Worm (Caenorhabditis elegans) whole organism, late embryonic: Measurements from ENCODE around the gene nhr-239.

Experiments
- C08G9.2 ChIP-seq: sonication (generic microtip); optimal IDR thresholded peaks from 2 replicates; lab custom pipeline; 2016; ENCODE audit warnings: mild to moderate bottlenecking, missing genetic modification characterization, moderate library complexity, missing compliant biosample characterization
- K02D7.2 ChIP-seq: sonication (generic microtip); optimal IDR thresholded peaks from 2 replicates; lab custom pipeline; 2017; ENCODE audit warnings: mild to moderate bottlenecking, missing genetic modification characterization, missing compliant biosample characterization
- K09A11.1 ChIP-seq: sonication (generic microtip); optimal IDR thresholded peaks from 2 replicates; lab custom pipeline; 2017; ENCODE audit warnings: antibody characterized with exemption, mild to moderate bottlenecking, missing genetic modification characterization, missing compliant biosample characterization; ENCODE audit not compliant: insufficient read depth
- Y22D7AL.16 ChIP-seq: sonication (generic microtip); optimal IDR thresholded peaks from 2 replicates; lab custom pipeline; 2016; ENCODE audit warnings: missing genetic modification characterization, missing compliant biosample characterization
- ahr-1 ChIP-seq: sonication (generic microtip); optimal IDR thresholded peaks from 2 replicates; lab custom pipeline; 2016; ENCODE audit warnings: missing genetic modification characterization, missing compliant biosample characterization
- ceh-14 ChIP-seq: sonication (generic microtip); optimal IDR thresholded peaks from 2 replicates; lab custom pipeline; 2016; ENCODE audit warnings: missing genotype, missing genetic modification characterization, missing compliant biosample characterization
- ceh-18 ChIP-seq: sonication (generic microtip); optimal IDR thresholded peaks from 2 replicates; lab custom pipeline; 2016; ENCODE audit warnings: missing genetic modification characterization, missing compliant biosample characterization
- ceh-19 ChIP-seq: fragments of 200-800 bp; sonication (Bioruptor generic); optimal IDR thresholded peaks from 2 replicates; lab custom pipeline; 2018; ENCODE audit warnings: mild to moderate bottlenecking, missing genetic modification characterization, missing compliant biosample characterization
- ceh-24 ChIP-seq: sonication (generic microtip); optimal IDR thresholded peaks from 2 replicates; lab custom pipeline; 2016; ENCODE audit warnings: mild to moderate bottlenecking, missing genetic modification characterization, missing compliant biosample characterization
- ceh-30 ChIP-seq: fragments of 150-350 bp; optimal IDR thresholded peaks from 2 replicates; lab custom pipeline; 2014; ENCODE audit warnings: missing biosample characterization, missing genetic modification characterization
- ceh-48 ChIP-seq: sonication (generic microtip); optimal IDR thresholded peaks from 2 replicates; lab custom pipeline; 2016; ENCODE audit warnings: missing genetic modification characterization, inconsistent platforms, missing compliant biosample characterization
- che-1 ChIP-seq: sonication (generic microtip); optimal IDR thresholded peaks from 2 replicates; lab custom pipeline; 2016; ENCODE audit warnings: mild to moderate bottlenecking, missing genetic modification characterization, missing compliant biosample characterization
- dmd-4 ChIP-seq: sonication (generic microtip); optimal IDR thresholded peaks from 2 replicates; lab custom pipeline; 2016; ENCODE audit warnings: borderline replicate concordance, missing genetic modification characterization, missing compliant biosample characterization
- dve-1 ChIP-seq: sonication (generic microtip); optimal IDR thresholded peaks from 2 replicates; lab custom pipeline; 2017; ENCODE audit warnings: antibody characterized with exemption, mild to moderate bottlenecking, missing genetic modification characterization, missing compliant biosample characterization
- elt-2 ChIP-seq: sonication (generic microtip); optimal IDR thresholded peaks from 2 replicates; lab custom pipeline; 2016; ENCODE audit warnings: missing genetic modification reagents, missing genetic modification characterization, missing compliant biosample characterization
- eyg-1 ChIP-seq: sonication (generic microtip); optimal IDR thresholded peaks from 2 replicates; lab custom pipeline; 2016; ENCODE audit warnings: missing genotype, missing genetic modification characterization, missing compliant biosample characterization
- fax-1 ChIP-seq: sonication (generic microtip); optimal IDR thresholded peaks from 2 replicates; lab custom pipeline; 2016; ENCODE audit warnings: missing genotype, missing genetic modification characterization, missing compliant biosample characterization
- fkh-10 ChIP-seq: fragments of 150-350 bp; optimal IDR thresholded peaks from 2 replicates; lab custom pipeline; 2014; ENCODE audit warnings: missing biosample characterization, missing genetic modification reagents, missing genetic modification characterization
- hlh-15 ChIP-seq: sonication (generic microtip); optimal IDR thresholded peaks from 2 replicates; lab custom pipeline; 2016; ENCODE audit warnings: missing genetic modification characterization, missing compliant biosample characterization
- hlh-30 ChIP-seq: sonication (generic microtip); optimal IDR thresholded peaks from 2 replicates; lab custom pipeline; 2017; ENCODE audit warnings: antibody characterized with exemption, missing genetic modification characterization, missing compliant biosample characterization; ENCODE audit not compliant: insufficient read depth
- hlh-6 ChIP-seq: sonication (generic microtip); optimal IDR thresholded peaks from 2 replicates; lab custom pipeline; 2016; ENCODE audit warnings: missing genotype, missing genetic modification characterization, missing compliant biosample characterization
- lim-6 ChIP-seq: sonication (generic microtip); optimal IDR thresholded peaks from 2 replicates; lab custom pipeline; 2016; ENCODE audit warnings: missing genetic modification characterization, missing compliant biosample characterization
- mec-3 ChIP-seq: sonication (generic microtip); optimal IDR thresholded peaks from 2 replicates; lab custom pipeline; 2016; ENCODE audit warnings: borderline replicate concordance, missing genetic modification characterization, missing compliant biosample characterization
- odd-2 ChIP-seq: sonication (generic microtip); optimal IDR thresholded peaks from 2 replicates; lab custom pipeline; 2017; ENCODE audit warnings: antibody characterized with exemption, mild to moderate bottlenecking, missing genetic modification characterization, missing compliant biosample characterization
- pag-3 ChIP-seq: sonication (generic microtip); optimal IDR thresholded peaks from 2 replicates; lab custom pipeline; 2016; ENCODE audit warnings: missing compliant biosample characterization, missing genetic modification characterization, borderline replicate concordance
- pat-9 ChIP-seq: fragments of 200-800 bp; sonication (Bioruptor generic); optimal IDR thresholded peaks from 2 replicates; lab custom pipeline; 2018; ENCODE audit warnings: mild to moderate bottlenecking, missing genetic modification characterization, moderate library complexity, missing compliant biosample characterization
- pha-2 ChIP-seq: sonication (generic microtip); optimal IDR thresholded peaks from 2 replicates; lab custom pipeline; 2017; ENCODE audit warnings: mild to moderate bottlenecking, missing genetic modification characterization, missing compliant biosample characterization
- pha-4 ChIP-seq: fragments of 150-350 bp; optimal IDR thresholded peaks from 2 replicates; lab custom pipeline; 2018; ENCODE audit warnings: missing biosample characterization, missing genetic modification reagents, missing genetic modification characterization
- pros-1 ChIP-seq: fragments of 150-350 bp; optimal IDR thresholded peaks from 2 replicates; lab custom pipeline; 2014; ENCODE audit warnings: missing biosample characterization, missing genetic modification reagents, missing genetic modification characterization
- rnt-1 ChIP-seq: sonication (generic microtip); optimal IDR thresholded peaks from 2 replicates; lab custom pipeline; 2016; ENCODE audit warnings: missing genetic modification characterization, missing compliant biosample characterization
- syd-9 ChIP-seq: sonication (generic microtip); optimal IDR thresholded peaks from 2 replicates; lab custom pipeline; 2016; ENCODE audit warnings: mild to moderate bottlenecking, missing genetic modification characterization, moderate library complexity, missing compliant biosample characterization
- tbx-2 ChIP-seq: sonication (generic microtip); optimal IDR thresholded peaks from 2 replicates; lab custom pipeline; 2016; ENCODE audit warnings: missing genetic modification characterization, missing compliant biosample characterization
- tbx-7 ChIP-seq: sonication (generic microtip); optimal IDR thresholded peaks from 2 replicates; lab custom pipeline; 2016; ENCODE audit warnings: missing genotype, missing genetic modification characterization, missing compliant biosample characterization
- unc-42 ChIP-seq: sonication (generic microtip); optimal IDR thresholded peaks from 2 replicates; lab custom pipeline; 2016; ENCODE audit warnings: missing genotype, missing genetic modification characterization, missing compliant biosample characterization
- unc-86 ChIP-seq: sonication (generic microtip); optimal IDR thresholded peaks from 2 replicates; lab custom pipeline; 2016; ENCODE audit warnings: missing genetic modification characterization, missing compliant biosample characterization
- zip-5 ChIP-seq: sonication (generic microtip); optimal IDR thresholded peaks from 2 replicates; lab custom pipeline; 2016; ENCODE audit warnings: missing genetic modification characterization, missing compliant biosample characterization
- ztf-16 ChIP-seq: sonication (generic microtip); optimal IDR thresholded peaks from 2 replicates; lab custom pipeline; 2017; ENCODE audit warnings: missing genetic modification characterization, missing compliant biosample characterization

The nhr-239 gene

ce11 chrIII:2596984-2597454 lies 35.5 kb downstream of the nhr-239 start, which contains the start of gene apb-1 (continued):
- TF ChIP-seq rnt-1 (tag; lab: Kevin White, UChicago), result peak; percentile 61
- no peak for TF ChIP-seq pha-4 (tag; lab: Kevin White, UChicago)
- TF ChIP-seq ceh-18 (tag; lab: Kevin White, UChicago), result peak; percentile 68
- TF ChIP-seq elt-2 (tag; lab: Kevin White, UChicago), result peak; percentile 81
- TF ChIP-seq ceh-48 (tag; lab: Kevin White, UChicago), result peak; percentile 98
- no peak for TF ChIP-seq pat-9 (tag; lab: Kevin White, UChicago)
- TF ChIP-seq hlh-15 (tag; lab: Kevin White, UChicago), result no peak
- no peak for TF ChIP-seq mec-3 (tag; lab: Kevin White, UChicago)
- TF ChIP-seq ceh-30, result peak; percentile 58
- TF ChIP-seq dve-1 (tag; lab: Kevin White, UChicago), result peak; percentile 75
- TF ChIP-seq che-1 (tag; lab: Kevin White, UChicago), result peak; percentile 58
- TF ChIP-seq ahr-1, result no peak
- TF ChIP-seq pha-2, result no peak
- TF ChIP-seq hlh-30 (tag; lab: Kevin White, UChicago), result no peak
- no peak for TF ChIP-seq pros-1 (tag; lab: Kevin White, UChicago)
- TF ChIP-seq tbx-2 (tag; lab: Kevin White, UChicago), result peak; percentile 79
- TF ChIP-seq C08G9.2 (tag; lab: Kevin White, UChicago), result peak; percentile 62
- TF ChIP-seq K02D7.2 (tag; lab: Kevin White, UChicago), result no peak
- no peak for TF ChIP-seq zip-5
- no peak for TF ChIP-seq odd-2 (tag; lab: Kevin White, UChicago)
- TF ChIP-seq tbx-7 (tag; lab: Kevin White, UChicago), result no peak
- TF ChIP-seq lim-6 (tag; lab: Kevin White, UChicago), result peak; percentile 15
- TF ChIP-seq fkh-10 (GFP tag; lab: Kevin White, UChicago), result peak; percentile 52
- peak; percentile 79 for TF ChIP-seq unc-86 (tag; lab: Kevin White, UChicago)
- TF ChIP-seq ceh-19 (GFP tag; lab: Kevin White, UChicago), result peak; percentile 79
- TF ChIP-seq ceh-24, result no peak
- TF ChIP-seq pag-3 (tag; lab: Kevin White, UChicago), result no peak
- no peak for TF ChIP-seq hlh-6 (tag; lab: Kevin White, UChicago)
- peak; percentile 20 for TF ChIP-seq fax-1 (tag; lab: Kevin White, UChicago)
- TF ChIP-seq, all 69 proteins: peak for 38

- TF ChIP-seq pat-9 (tag; lab: Kevin White, UChicago) (no peak), che-1 (tag; lab: Kevin White, UChicago) (no peak), Y22D7AL.16 (tag; lab: Kevin White, UChicago) (no peak), eyg-1 (tag; lab: Kevin White, UChicago) (no peak), ztf-16 (tag; lab: Kevin White, UChicago) (no peak), ceh-14 (no peak), K09A11.1 (no peak), fax-1 (tag; lab: Kevin White, UChicago) (no peak), dmd-4 (tag; lab: Kevin White, UChicago) (no peak), tbx-2 (tag; lab: Kevin White, UChicago) (no peak), syd-9 (no peak)
Observed at ce11 chrIII:2597753-2598152, 36.2 kb downstream of the nhr-239 start, which contains the start of gene mdt-19. Gene mdt-19, plus strand, starts transcription at chrIII:2598053.

DNA sequence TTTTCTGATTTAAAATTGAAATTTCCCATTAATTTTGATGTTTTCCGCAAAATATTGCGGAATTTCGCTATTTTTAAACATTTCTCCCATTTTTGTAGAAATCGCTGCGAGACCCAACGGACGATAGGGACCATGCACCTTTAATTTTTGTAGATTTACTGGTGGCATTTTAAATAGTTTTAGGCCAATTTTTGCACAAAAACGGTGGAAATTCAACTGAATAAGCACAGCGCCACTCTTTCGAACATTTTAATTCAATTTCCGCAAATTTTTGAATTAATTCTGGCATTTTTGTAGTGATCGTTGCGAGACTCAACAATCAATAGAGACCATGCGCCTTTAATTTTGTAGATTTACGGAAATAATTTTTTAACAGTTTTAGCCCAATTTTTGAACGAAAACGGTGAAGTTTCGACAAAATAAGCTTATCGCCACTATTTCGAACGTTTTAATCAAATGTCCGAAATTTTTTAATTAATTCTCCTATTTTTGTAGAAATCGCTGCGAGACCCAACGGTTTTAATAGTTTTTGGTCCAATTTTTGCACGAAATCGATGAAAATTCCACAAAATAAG lies 37.1 kb downstream of the nhr-239 start:
- TF ChIP-seq unc-42 (no peak), eyg-1 (tag; lab: Kevin White, UChicago) (no peak)
